Worm (Caenorhabditis elegans): ENCODE measurements around the gene F40G9.14.

ce11 chrIII:180963-181362, 3.3 kb upstream of the F40G9.14 start, which contains the start of gene F40G9.5:
- TF ChIP-seq aly-1 (tag; optimal IDR thresholded peaks at IDR 0.05) (no peak), scrt-1 (GFP tag; IDR thresholded peaks at IDR 0.05) (no peak), tbx-11 (GFP tag; IDR thresholded peaks at IDR 0.05) (no peak), ama-1 (optimal IDR thresholded peaks at IDR 0.05) (no peak), flt-1 (GFP tag; IDR thresholded peaks at IDR 0.05) (no peak), pes-1 (GFP tag; IDR thresholded peaks at IDR 0.05) (no peak), ets-7 (tag; optimal IDR thresholded peaks at IDR 0.05) (no peak)
